Worm (Caenorhabditis elegans) whole organism, early embryonic: Measurements from ENCODE around the gene T28C12.15.

Source experiments
- F13C5.2 ChIP-seq: sonication (generic microtip); optimal IDR thresholded peaks from 2 replicates; lab custom pipeline; 2017; ENCODE audit warnings: mild to moderate bottlenecking, missing genetic modification characterization, inconsistent platforms, missing compliant biosample characterization
- ama-1 ChIP-seq: fragments of 150-350 bp; optimal IDR thresholded peaks from 2 replicates; lab custom pipeline; 2014
- ceh-36 ChIP-seq: sonication (generic microtip); optimal IDR thresholded peaks from 2 replicates; lab custom pipeline; 2016; ENCODE audit warnings: missing genetic modification characterization, inconsistent platforms, missing compliant biosample characterization
- flt-1 ChIP-seq: fragments of 200-800 bp; sonication (Bioruptor generic); IDR thresholded peaks from 2 replicates; pipeline ENCODE4 v1.3.6; 2022; ENCODE audit warnings: missing genetic modification characterization, missing compliant biosample characterization
- hmg-4 ChIP-seq: fragments of 200-800 bp; sonication (Bioruptor generic); optimal IDR thresholded peaks from 2 replicates; lab custom pipeline; 2018; ENCODE audit warnings: mild to moderate bottlenecking, missing genetic modification characterization, missing compliant biosample characterization
- pes-1 ChIP-seq: fragments of 200-800 bp; sonication (Bioruptor generic); IDR thresholded peaks from 2 replicates; pipeline ENCODE4 v1.3.6; 2022; ENCODE audit warnings: missing genetic modification reagents, missing genetic modification characterization, missing compliant biosample characterization
- scrt-1 ChIP-seq: fragments of 200-800 bp; sonication (Bioruptor generic); IDR thresholded peaks from 2 replicates; pipeline ENCODE4 v1.3.6; 2022; ENCODE audit warnings: missing genetic modification characterization, missing compliant biosample characterization
- sea-1 ChIP-seq: fragments of 200-800 bp; sonication (Bioruptor generic); conservative IDR thresholded peaks from 2 replicates; pipeline ENCODE4 v1.3.6; 2022; ENCODE audit warnings: missing genetic modification characterization, missing compliant biosample characterization
- tbx-11 ChIP-seq: fragments of 200-800 bp; sonication (Bioruptor generic); IDR thresholded peaks from 2 replicates; pipeline ENCODE4 v1.3.6; 2022; ENCODE audit warnings: missing genetic modification characterization, missing compliant biosample characterization
- tbx-37 ChIP-seq: fragments of 200-800 bp; sonication (Bioruptor generic); conservative IDR thresholded peaks from 2 replicates; pipeline ENCODE4 v1.3.6; 2022; ENCODE audit warnings: missing genetic modification reagents, missing genetic modification characterization, missing compliant biosample characterization

DNA sequence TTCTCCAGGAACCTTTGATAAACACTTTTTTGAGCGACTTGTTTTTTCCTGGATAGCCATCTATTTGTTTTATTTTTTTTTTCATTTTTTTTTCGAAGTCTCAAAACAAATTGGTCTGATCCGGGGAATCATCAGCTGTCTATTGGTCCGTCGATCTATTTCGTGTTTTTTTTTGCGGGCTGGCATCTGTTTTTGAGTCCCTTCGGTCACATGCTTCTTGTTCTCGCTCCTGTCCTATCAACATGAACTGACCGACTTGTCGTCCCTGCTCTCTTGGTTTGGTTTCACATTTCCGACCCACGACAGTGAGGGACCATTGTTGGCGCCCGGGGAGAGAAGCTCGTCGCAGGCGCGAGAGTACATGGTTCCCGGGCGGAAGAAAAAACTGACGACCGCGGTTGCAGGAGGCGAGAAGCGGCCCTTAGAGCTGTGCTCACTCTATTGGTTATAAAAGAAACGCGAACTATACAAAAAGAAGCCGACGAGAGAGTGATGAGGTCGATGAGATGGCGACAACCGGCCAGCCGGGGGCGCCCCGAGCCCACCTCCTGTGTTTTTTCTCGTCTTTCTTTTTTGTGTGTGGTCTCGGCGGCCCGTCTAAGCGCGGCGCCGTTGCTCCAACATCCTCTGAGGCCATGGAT lies 23.1 kb upstream of the T28C12.15 start:
- no peak for TF ChIP-seq hmg-4 (GFP tag; lab: Kevin White, UChicago)
- TF ChIP-seq F13C5.2 = no peak
- no peak for TF ChIP-seq tbx-37
- TF ChIP-seq ama-1 (lab: Kevin White, UChicago) = no peak
- no peak for TF ChIP-seq pes-1 (GFP tag; lab: Robert Waterston, UW)
- TF ChIP-seq scrt-1 = no peak
- TF ChIP-seq sea-1 (GFP tag; lab: Robert Waterston, UW) = no peak
- no peak for TF ChIP-seq ceh-36 (tag; lab: Kevin White, UChicago)
- TF ChIP-seq flt-1 = no peak
- no peak for TF ChIP-seq tbx-11 (GFP tag; lab: Robert Waterston, UW)
